Fruit fly (Drosophila melanogaster) whole organism, embryonic: ENCODE measurements around the gene mRRF1.

Experiments
- Atf-2 ChIP-seq: fragments of 200-800 bp; sonication (Bioruptor generic); optimal IDR thresholded peaks from 2 replicates; lab custom pipeline; 2016; ENCODE audit warnings: missing biosample characterization, missing genetic modification characterization
- Awh ChIP-seq: fragments of 200-800 bp; sonication (Bioruptor generic); IDR thresholded peaks from 2 replicates; pipeline ENCODE4, ENCODE4 v1.3.6; 2022; ENCODE audit warnings: missing biosample characterization, missing genetic modification characterization
- Bdp1 ChIP-seq: fragments of 200-800 bp; sonication (Bioruptor generic); optimal IDR thresholded peaks from 3 replicates; lab custom pipeline; 2016; ENCODE audit warnings: missing biosample characterization, missing genetic modification characterization
- CG10267 ChIP-seq: fragments of 200-800 bp; sonication (Bioruptor generic); optimal IDR thresholded peaks from 2 replicates; lab custom pipeline; 2018; ENCODE audit warnings: missing biosample characterization, mild to moderate bottlenecking, missing genetic modification characterization, moderate library complexity
- CG12155 ChIP-seq: fragments of 200-800 bp; sonication (Bioruptor generic); optimal IDR thresholded peaks from 3 replicates; lab custom pipeline; 2016; ENCODE audit warnings: missing biosample characterization, missing genetic modification characterization
- CG13123 ChIP-seq: fragments of 200-800 bp; sonication (Bioruptor generic); optimal IDR thresholded peaks from 2 replicates; lab custom pipeline; 2016; ENCODE audit warnings: missing biosample characterization, missing genetic modification characterization
- CG14860 ChIP-seq: fragments of 200-800 bp; sonication (Bioruptor generic); IDR thresholded peaks from 3 replicates; pipeline ENCODE4 v1.3.6; 2022; ENCODE audit warnings: missing biosample characterization, missing genetic modification characterization; ENCODE audit not compliant: partially characterized antibody
- CG14965 ChIP-seq: fragments of 200-800 bp; sonication (Bioruptor generic); optimal IDR thresholded peaks from 2 replicates; lab custom pipeline; 2016; ENCODE audit warnings: missing biosample characterization, missing genetic modification characterization, borderline replicate concordance
- CG17186 ChIP-seq: fragments of 200-800 bp; sonication (Bioruptor generic); optimal IDR thresholded peaks from 3 replicates; lab custom pipeline; 2017; ENCODE audit warnings: missing biosample characterization, missing genetic modification reagents, missing genetic modification characterization
- CG17385 ChIP-seq: fragments of 200-800 bp; sonication (Bioruptor generic); optimal IDR thresholded peaks from 3 replicates; lab custom pipeline; 2018; ENCODE audit warnings: missing biosample characterization, mild to moderate bottlenecking, missing genetic modification characterization
- CG31388 ChIP-seq: fragments of 200-800 bp; sonication (Bioruptor generic); optimal IDR thresholded peaks from 2 replicates; lab custom pipeline; 2016; ENCODE audit warnings: missing biosample characterization, missing genetic modification characterization
- CG34224 ChIP-seq: fragments of 200-800 bp; sonication (Bioruptor generic); IDR thresholded peaks from 3 replicates; pipeline ENCODE4 v1.3.6; 2022; ENCODE audit warnings: missing biosample characterization, missing genetic modification characterization; ENCODE audit not compliant: partially characterized antibody
- CG43689 ChIP-seq: fragments of 200-800 bp; sonication (Bioruptor generic); IDR thresholded peaks from 2 replicates; pipeline ENCODE4 v1.3.6; 2022; ENCODE audit warnings: missing biosample characterization, missing genetic modification characterization
- CG4617 ChIP-seq: fragments of 200-800 bp; sonication (Bioruptor generic); optimal IDR thresholded peaks from 3 replicates; lab custom pipeline; 2016; ENCODE audit warnings: missing biosample characterization, missing genetic modification characterization, borderline replicate concordance
- CG5180 ChIP-seq: fragments of 200-800 bp; sonication (Bioruptor generic); optimal IDR thresholded peaks from 3 replicates; lab custom pipeline; 2017; ENCODE audit warnings: missing biosample characterization, missing genetic modification characterization, mild to moderate bottlenecking, moderate library complexity, missing genetic modification reagents
- CG5245 ChIP-seq: fragments of 200-800 bp; sonication (Bioruptor generic); optimal IDR thresholded peaks from 3 replicates; lab custom pipeline; 2016; ENCODE audit warnings: missing biosample characterization, missing genetic modification characterization
- CG6765 ChIP-seq: fragments of 200-800 bp; sonication (Bioruptor generic); optimal IDR thresholded peaks from 3 replicates; lab custom pipeline; 2017; ENCODE audit warnings: missing biosample characterization, mild to moderate bottlenecking, missing genetic modification characterization
- CG7556 ChIP-seq: fragments of 200-800 bp; sonication (Bioruptor generic); optimal IDR thresholded peaks from 2 replicates; lab custom pipeline; 2017; ENCODE audit warnings: missing biosample characterization, mild to moderate bottlenecking, missing genetic modification characterization
- ERR ChIP-seq: fragments of 200-800 bp; sonication (Bioruptor generic); optimal IDR thresholded peaks from 2 replicates; lab custom pipeline; 2016; ENCODE audit warnings: missing biosample characterization, missing genetic modification characterization
- Hmr ChIP-seq: fragments of 200-800 bp; sonication (Bioruptor generic); optimal IDR thresholded peaks from 3 replicates; lab custom pipeline; 2017; ENCODE audit warnings: mild to moderate bottlenecking, missing biosample characterization, missing genetic modification reagents, missing genetic modification characterization
- Hsf ChIP-seq: fragments of 200-800 bp; sonication (Bioruptor generic); optimal IDR thresholded peaks from 3 replicates; lab custom pipeline; 2016; ENCODE audit warnings: missing biosample characterization, missing genetic modification characterization
- Med ChIP-seq: fragments of 200-800 bp; sonication (Bioruptor generic); peaks from one replicate; lab custom pipeline; 2016; ENCODE audit warnings: missing biosample characterization, missing genetic modification characterization, mild to moderate bottlenecking, inconsistent platforms, moderate library complexity
- Pdp1 ChIP-seq, 2 experiments: fragments of 200-800 bp; sonication (Bioruptor generic); optimal IDR thresholded peaks; 3 replicates each; lab custom pipeline; 2016; ENCODE audit warnings: missing biosample characterization in 2 of 2, missing genetic modification characterization in 2 of 2, mild to moderate bottlenecking in 1 of 2, moderate library complexity in 1 of 2
- Ravus ChIP-seq: fragments of 200-800 bp; sonication (Bioruptor generic); IDR thresholded peaks from 2 replicates; pipeline ENCODE4 v1.3.6; 2022; ENCODE audit warnings: missing biosample characterization, missing genetic modification characterization
- dmrt11E ChIP-seq: fragments of 200-800 bp; sonication (Bioruptor generic); optimal IDR thresholded peaks from 3 replicates; lab custom pipeline; 2018; ENCODE audit warnings: missing biosample characterization, mild to moderate bottlenecking, missing genetic modification characterization, moderate library complexity
- exex ChIP-seq: fragments of 200-800 bp; sonication (Bioruptor generic); optimal IDR thresholded peaks from 4 replicates; lab custom pipeline; 2018; ENCODE audit warnings: missing biosample characterization, mild to moderate bottlenecking, missing genetic modification characterization, moderate library complexity
- grn ChIP-seq: fragments of 200-800 bp; sonication (Bioruptor generic); optimal IDR thresholded peaks from 3 replicates; lab custom pipeline; 2017; ENCODE audit warnings: missing biosample characterization, missing genetic modification characterization
- klu ChIP-seq: fragments of 200-800 bp; sonication (Bioruptor generic); IDR thresholded peaks from 2 replicates; pipeline ENCODE4 v1.3.6; 2022; ENCODE audit warnings: missing biosample characterization, missing genetic modification characterization
- kni ChIP-seq: fragments of 200-800 bp; sonication (Bioruptor generic); optimal IDR thresholded peaks from 3 replicates; lab custom pipeline; 2017; ENCODE audit warnings: mild to moderate bottlenecking, missing biosample characterization, missing genetic modification reagents, missing genetic modification characterization
- nau ChIP-seq: fragments of 200-800 bp; sonication (Bioruptor generic); optimal IDR thresholded peaks from 3 replicates; lab custom pipeline; 2017; ENCODE audit warnings: missing biosample characterization, mild to moderate bottlenecking, missing genetic modification characterization, missing genetic modification reagents
- pfk ChIP-seq: fragments of 200-800 bp; sonication (Bioruptor generic); optimal IDR thresholded peaks from 2 replicates; lab custom pipeline; 2018; ENCODE audit warnings: missing biosample characterization, mild to moderate bottlenecking, missing genetic modification characterization, moderate library complexity
- sens ChIP-seq: fragments of 200-800 bp; sonication (Bioruptor generic); peaks from one replicate; lab custom pipeline; 2016; ENCODE audit warnings: missing biosample characterization, missing genetic modification characterization
- slbo ChIP-seq: fragments of 200-800 bp; sonication (Bioruptor generic); IDR thresholded peaks from 2 replicates; pipeline ENCODE4 v1.3.6; 2022; ENCODE audit warnings: missing biosample characterization, missing genetic modification characterization
- vvl ChIP-seq: fragments of 200-800 bp; sonication (Bioruptor generic); IDR thresholded peaks from 2 replicates; pipeline ENCODE4 v1.3.6; 2022; ENCODE audit warnings: missing biosample characterization, missing genetic modification characterization
- zf30C ChIP-seq: fragments of 200-800 bp; sonication (Bioruptor generic); optimal IDR thresholded peaks from 3 replicates; lab custom pipeline; 2018; ENCODE audit warnings: missing biosample characterization, mild to moderate bottlenecking, missing genetic modification characterization

Gene mRRF1

DNA sequence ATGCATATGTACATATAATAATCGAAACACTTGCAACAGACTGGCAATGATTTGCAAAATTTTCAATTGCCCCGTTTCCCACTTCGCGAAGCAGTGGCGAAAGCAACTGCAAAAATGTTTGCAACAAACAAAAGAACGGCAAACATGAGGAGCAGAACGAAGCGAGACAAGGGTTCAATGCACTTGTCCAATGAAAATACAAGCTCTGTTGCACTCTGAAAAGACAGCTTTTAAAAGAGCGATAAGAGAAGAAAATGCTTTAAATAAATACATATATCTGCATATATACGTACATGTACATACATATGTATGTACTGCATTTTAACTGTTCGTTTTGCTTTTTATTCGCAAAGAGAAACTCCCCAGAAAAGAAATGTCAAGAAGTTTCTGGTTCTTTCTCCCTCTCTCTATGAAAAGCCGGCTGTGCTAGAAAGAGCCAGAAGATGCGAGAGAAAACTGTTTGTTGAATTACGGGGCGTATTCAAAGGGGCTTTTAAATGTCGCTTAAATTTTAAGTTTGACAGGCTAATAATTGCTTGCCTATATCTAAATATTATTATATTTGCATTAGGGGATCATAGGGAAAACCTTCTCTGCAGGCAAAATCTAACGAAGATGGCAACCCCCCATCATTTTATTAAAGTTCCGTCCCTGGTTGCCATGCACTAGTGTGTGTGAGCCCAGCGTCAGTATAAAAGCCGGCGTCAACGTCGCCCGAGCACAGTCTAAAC is 19.4 kb downstream of the mRRF1 start, which contains the start of gene Hsp27 (continued):
- TF ChIP-seq pfk (GFP tag; lab: Kevin White, UChicago) (peak; percentile 24), ERR (GFP tag; lab: Kevin White, UChicago) (peak; percentile 89), dmrt11E (tag; lab: Kevin White, UChicago) (peak; percentile 95), Med (GFP tag; lab: Kevin White, UChicago) (peak; percentile 98), CG34224 (GFP tag; lab: Robert Waterston, UW) (peak; percentile 31; the same call in 1 of the 3 replicates), klu (GFP tag; lab: Robert Waterston, UW) (peak; percentile 96), grn (peak; percentile 86), CG14860 (GFP tag; lab: Robert Waterston, UW) (no peak), Bdp1 (GFP tag; lab: Kevin White, UChicago) (peak; percentile 83), CG31388 (GFP tag; lab: Kevin White, UChicago) (peak; percentile 96), Hmr (GFP tag; lab: Kevin White, UChicago) (peak; percentile 98), CG17186 (GFP tag; lab: Kevin White, UChicago) (peak; percentile 92), CG6765 (GFP tag; lab: Kevin White, UChicago) (peak; percentile 88), nau (GFP tag; lab: Kevin White, UChicago) (peak; percentile 99), CG10267 (tag; lab: Kevin White, UChicago) (peak; percentile 94), Hsf (peak; percentile 97), CG5180 (GFP tag; lab: Kevin White, UChicago) (peak; percentile 87), Ravus (GFP tag; lab: Robert Waterston, UW) (peak; percentile 95), CG7556 (peak; percentile 98), CG4617 (GFP tag; lab: Kevin White, UChicago) (peak; percentile 96), Awh (GFP tag; lab: Robert Waterston, UW) (peak; percentile 99), CG13123 (GFP tag; lab: Kevin White, UChicago) (peak; percentile 95), Atf-2 (GFP tag; lab: Kevin White, UChicago) (peak; percentile 86)
- TF ChIP-seq, all 482 proteins: peak for 438

DNA sequence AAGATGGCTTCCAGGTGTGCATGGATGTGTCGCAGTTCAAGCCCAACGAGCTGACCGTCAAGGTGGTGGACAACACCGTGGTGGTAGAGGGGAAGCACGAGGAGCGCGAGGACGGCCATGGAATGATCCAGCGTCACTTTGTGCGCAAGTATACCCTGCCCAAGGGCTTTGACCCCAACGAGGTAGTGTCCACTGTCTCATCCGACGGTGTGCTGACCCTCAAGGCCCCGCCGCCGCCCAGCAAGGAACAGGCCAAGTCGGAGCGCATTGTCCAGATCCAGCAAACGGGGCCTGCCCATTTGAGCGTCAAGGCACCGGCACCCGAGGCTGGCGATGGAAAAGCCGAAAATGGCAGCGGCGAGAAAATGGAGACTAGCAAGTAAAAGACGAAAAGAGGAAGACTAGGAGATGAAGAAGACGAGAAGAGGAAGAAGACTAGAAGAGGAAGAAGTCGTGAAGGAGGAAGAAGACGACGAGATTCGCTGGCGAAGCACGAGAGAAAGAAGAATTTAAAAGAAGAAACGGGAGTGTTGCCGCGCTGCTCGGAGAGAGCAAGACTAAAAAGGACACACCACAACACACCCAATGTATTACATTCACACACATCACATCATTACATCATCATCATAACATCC is 20.4 kb downstream of the mRRF1 start:
- TF ChIP-seq Pdp1 (GFP tag; optimal IDR thresholded peaks at IDR 0.05; lab: Kevin White, UChicago) (no peak), kni (peak; percentile 53), slbo (0 out of 2 replicates have a peak, but pooled peaks have one; percentile 16), CG5245 (no peak), zf30C (GFP tag; lab: Kevin White, UChicago) (no peak), CG17385 (GFP tag; lab: Kevin White, UChicago) (peak; percentile 59), CG12155 (GFP tag; lab: Kevin White, UChicago) (no peak), CG43689 (GFP tag; lab: Robert Waterston, UW) (no peak), vvl (0 out of 2 replicates have a peak, but pooled peaks have one; percentile 9), Med (GFP tag; lab: Kevin White, UChicago) (peak; percentile 44)

DNA sequence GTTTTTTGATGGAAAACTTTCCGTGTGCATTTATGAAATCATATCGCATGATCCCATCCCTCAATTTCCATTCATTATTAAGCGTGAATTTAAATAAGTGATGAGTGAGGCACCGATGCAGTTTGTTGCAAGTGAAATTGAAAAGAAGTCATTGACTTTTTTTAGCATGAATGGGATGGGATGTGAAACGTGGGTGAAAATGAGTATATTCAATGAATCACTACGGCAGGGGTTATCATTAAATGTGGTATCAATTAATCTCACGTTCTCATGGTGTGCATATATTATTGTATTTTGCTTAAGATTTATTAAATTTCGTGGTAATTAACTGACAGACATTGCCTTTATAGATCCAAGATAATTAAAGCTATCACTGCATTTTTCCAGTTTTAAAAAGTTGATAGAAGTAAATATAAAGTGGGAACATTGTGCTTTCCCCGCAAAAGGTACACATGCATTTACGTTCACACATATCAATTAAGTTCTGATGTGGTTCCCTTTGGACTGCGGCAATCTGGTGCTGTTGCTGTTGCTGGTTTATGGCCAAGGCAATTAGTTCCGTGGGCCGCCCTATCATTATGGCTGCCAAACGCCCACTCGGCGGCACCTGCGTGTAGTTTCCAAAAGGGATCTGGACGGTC is 27.3 kb downstream of the mRRF1 start:
- TF ChIP-seq exex (tag; lab: Kevin White, UChicago) (peak; percentile 19), CG14965 (no peak), sens (GFP tag; lab: Kevin White, UChicago) (peak; percentile 62)
